Fruit fly (Drosophila melanogaster) whole organism, adult: Measurements from ENCODE around the gene CG14931.

Experiments
- CG11617 ChIP-seq: fragments of 200-800 bp; sonication (Bioruptor generic); optimal IDR thresholded peaks from 2 replicates; lab custom pipeline; 2017; ENCODE audit warnings: mild to moderate bottlenecking, missing biosample characterization, missing genetic modification reagents, missing genetic modification characterization
- CG12768 ChIP-seq: fragments of 200-800 bp; sonication (Bioruptor generic); optimal IDR thresholded peaks from 2 replicates; lab custom pipeline; 2017; ENCODE audit warnings: missing biosample characterization, missing genetic modification characterization, mild to moderate bottlenecking, moderate library complexity, missing genetic modification reagents
- CG14711 ChIP-seq: fragments of 200-800 bp; sonication (Bioruptor generic); optimal IDR thresholded peaks from 2 replicates; lab custom pipeline; 2018; ENCODE audit warnings: missing biosample characterization, mild to moderate bottlenecking, missing genetic modification characterization, moderate library complexity
- CG1620 ChIP-seq: fragments of 200-800 bp; sonication (Bioruptor generic); optimal IDR thresholded peaks from 2 replicates; lab custom pipeline; 2016; ENCODE audit warnings: missing biosample characterization, missing genetic modification characterization
- CG33017 ChIP-seq: fragments of 200-800 bp; sonication (Bioruptor generic); optimal IDR thresholded peaks from 2 replicates; lab custom pipeline; 2018; ENCODE audit warnings: missing biosample characterization, mild to moderate bottlenecking, missing genetic modification characterization, moderate library complexity
- CG5204 ChIP-seq: fragments of 200-800 bp; sonication (Bioruptor generic); optimal IDR thresholded peaks from 2 replicates; lab custom pipeline; 2016; ENCODE audit warnings: missing biosample characterization, missing genetic modification characterization
- CG7045 ChIP-seq: fragments of 200-800 bp; sonication (Bioruptor generic); optimal IDR thresholded peaks from 2 replicates; lab custom pipeline; 2017; ENCODE audit warnings: missing biosample characterization, mild to moderate bottlenecking, missing genetic modification characterization
- CG7101 ChIP-seq: fragments of 200-800 bp; sonication (Bioruptor generic); optimal IDR thresholded peaks from 2 replicates; lab custom pipeline; 2018; ENCODE audit warnings: missing biosample characterization, mild to moderate bottlenecking, missing genetic modification characterization, moderate library complexity
- Clk ChIP-seq: fragments of 200-800 bp; sonication (Bioruptor generic); optimal IDR thresholded peaks from 2 replicates; lab custom pipeline; 2017; ENCODE audit warnings: missing biosample characterization, missing genetic modification characterization
- Crg-1 ChIP-seq: fragments of 200-800 bp; sonication (Bioruptor generic); optimal IDR thresholded peaks from 2 replicates; lab custom pipeline; 2016; ENCODE audit warnings: missing biosample characterization, missing genetic modification characterization
- Hr96 ChIP-seq: fragments of 200-800 bp; sonication (Bioruptor generic); optimal IDR thresholded peaks from 2 replicates; lab custom pipeline; 2016; ENCODE audit warnings: missing biosample characterization, missing genetic modification characterization
- Mnt ChIP-seq: fragments of 200-800 bp; sonication (Bioruptor generic); optimal IDR thresholded peaks from 2 replicates; lab custom pipeline; 2016; ENCODE audit warnings: missing biosample characterization, mild to moderate bottlenecking, missing genetic modification characterization
- bab1 ChIP-seq: fragments of 200-800 bp; sonication (Bioruptor generic); optimal IDR thresholded peaks from 3 replicates; lab custom pipeline; 2019; ENCODE audit warnings: missing biosample characterization, mild to moderate bottlenecking, missing genetic modification characterization, moderate library complexity
- cic ChIP-seq: fragments of 200-800 bp; sonication (Bioruptor generic); optimal IDR thresholded peaks from 2 replicates; lab custom pipeline; 2017; ENCODE audit warnings: missing biosample characterization, mild to moderate bottlenecking, missing genetic modification characterization, moderate library complexity
- cnc ChIP-seq, 2 experiments: fragments of >200 bp; optimal IDR thresholded peaks; 2 replicates each; lab custom pipeline; 2017
- kay ChIP-seq: fragments of 200-800 bp; sonication (Bioruptor generic); peaks from one replicate; lab custom pipeline; 2016; ENCODE audit warnings: missing biosample characterization, missing genetic modification characterization, borderline replicate concordance
- ovo ChIP-seq: fragments of 200-800 bp; sonication (Bioruptor generic); optimal IDR thresholded peaks from 2 replicates; lab custom pipeline; 2016; ENCODE audit warnings: missing biosample characterization, missing genetic modification characterization
- pad ChIP-seq: fragments of 200-800 bp; sonication (Bioruptor generic); optimal IDR thresholded peaks from 3 replicates; lab custom pipeline; 2017; ENCODE audit warnings: missing biosample characterization, missing genetic modification characterization, mild to moderate bottlenecking, moderate library complexity, missing genetic modification reagents
- tj ChIP-seq: fragments of 200-800 bp; sonication (Bioruptor generic); optimal IDR thresholded peaks from 3 replicates; lab custom pipeline; 2017; ENCODE audit warnings: missing biosample characterization, mild to moderate bottlenecking, missing genetic modification characterization, moderate library complexity
- toe ChIP-seq: fragments of 200-800 bp; sonication (Bioruptor generic); optimal IDR thresholded peaks from 2 replicates; lab custom pipeline; 2016; ENCODE audit warnings: missing biosample characterization, missing genetic modification characterization

CG14931 gene

dm6 chr2L:11807697-11808226, 19.6 kb downstream of the CG14931 start:
- TF ChIP-seq pad (GFP tag; lab: Kevin White, UChicago) (peak; percentile 62), CG7045 (GFP tag; lab: Kevin White, UChicago) (no peak), toe (GFP tag; lab: Kevin White, UChicago) (no peak), Crg-1 (GFP tag; lab: Kevin White, UChicago) (no peak), kay (GFP tag; lab: Kevin White, UChicago) (peak; percentile 15), CG5204 (GFP tag; lab: Kevin White, UChicago) (no peak), CG33017 (tag; lab: Kevin White, UChicago) (peak; percentile 15), CG11617 (GFP tag; lab: Kevin White, UChicago) (peak; percentile 23), bab1 (GFP tag; lab: Kevin White, UChicago) (peak; percentile 22), cic (GFP tag; lab: Kevin White, UChicago) (peak; percentile 96), CG1620 (GFP tag; lab: Kevin White, UChicago) (no peak), CG12768 (peak; percentile 49), CG7101 (tag; lab: Kevin White, UChicago) (peak; percentile 28), Mnt (GFP tag; lab: Kevin White, UChicago) (peak; percentile 56), ovo (GFP tag; lab: Kevin White, UChicago) (peak; percentile 49), cnc (optimal IDR thresholded peaks at IDR 0.05; lab: Kevin White, UChicago) (no peak), tj (GFP tag; lab: Kevin White, UChicago) (peak; percentile 44), Hr96 (peak; percentile 43), CG14711 (tag; lab: Kevin White, UChicago) (peak; percentile 5), Clk (GFP tag; lab: Kevin White, UChicago) (peak; percentile 35)

- TF ChIP-seq CG12768 = no peak
- peak; percentile 32 for TF ChIP-seq toe (GFP tag; lab: Kevin White, UChicago)
- no peak for TF ChIP-seq Mnt (GFP tag; lab: Kevin White, UChicago)
Measured at dm6 chr2L:11808327-11808701, 20.2 kb downstream of the CG14931 start.

dm6 chr2L:11808702-11809583, 20.8 kb downstream of the CG14931 start, which contains the start of gene crol:
TSS of gene crol (minus strand) at chr2L:11809438.
- TF ChIP-seq tj (GFP tag; lab: Kevin White, UChicago) = peak; percentile 13
- no peak for TF ChIP-seq cnc (optimal IDR thresholded peaks at IDR 0.05; lab: Kevin White, UChicago)
- TF ChIP-seq Mnt (GFP tag; lab: Kevin White, UChicago) = peak; percentile 8
- TF ChIP-seq CG12768 = no peak
- peak; percentile 66 for TF ChIP-seq cic (GFP tag; lab: Kevin White, UChicago)
- no peak for TF ChIP-seq pad (GFP tag; lab: Kevin White, UChicago)
- peak; percentile 28 for TF ChIP-seq CG14711 (tag; lab: Kevin White, UChicago)
- TF ChIP-seq toe (GFP tag; lab: Kevin White, UChicago) = no peak
- no peak for TF ChIP-seq CG11617 (GFP tag; lab: Kevin White, UChicago)
- peak; percentile 25 for TF ChIP-seq CG7101 (tag; lab: Kevin White, UChicago)
- TF ChIP-seq bab1 (GFP tag; lab: Kevin White, UChicago) = no peak
- TF ChIP-seq kay (GFP tag; lab: Kevin White, UChicago) = no peak
- TF ChIP-seq CG33017 (tag; lab: Kevin White, UChicago) = no peak
- TF ChIP-seq CG1620 (GFP tag; lab: Kevin White, UChicago) = no peak
- TF ChIP-seq CG7045 (GFP tag; lab: Kevin White, UChicago) = no peak
- no peak for TF ChIP-seq Crg-1 (GFP tag; lab: Kevin White, UChicago)
- TF ChIP-seq ovo (GFP tag; lab: Kevin White, UChicago) = no peak
- no peak for TF ChIP-seq Clk (GFP tag; lab: Kevin White, UChicago)
- no peak for TF ChIP-seq Hr96
- TF ChIP-seq CG5204 (GFP tag; lab: Kevin White, UChicago) = no peak

- TF ChIP-seq kay (GFP tag; lab: Kevin White, UChicago) (peak; percentile 94), CG1620 (GFP tag; lab: Kevin White, UChicago) (no peak)
Measured at dm6 chr2L:11809823-11810222, 21.7 kb downstream of the CG14931 start.

- TF ChIP-seq ovo (GFP tag; lab: Kevin White, UChicago) (no peak), CG12768 (peak; percentile 36)
Measured at dm6 chr2L:11812781-11813664, 24.9 kb downstream of the CG14931 start.

dm6 chr2L:11813665-11814087, 25.5 kb downstream of the CG14931 start, which contains the start of gene CycY:
TSS of gene CycY (minus strand) at chr2L:11813780.
- TF ChIP-seq cnc (optimal IDR thresholded peaks at IDR 0.05; lab: Kevin White, UChicago) (no peak), CG7101 (tag; lab: Kevin White, UChicago) (no peak), kay (GFP tag; lab: Kevin White, UChicago) (peak; percentile 11)
